Worm (Caenorhabditis elegans) whole organism, dauer: ENCODE data around the gene oac-10.

Experiments used
- unc-62 ChIP-seq: sonication (generic microtip); optimal IDR thresholded peaks from 2 replicates; lab custom pipeline; 2017; ENCODE audit warnings: missing biosample characterization, missing genetic modification reagents, missing genetic modification characterization

Gene oac-10

ce11 chrII:3878330-3878729, 8.6 kb downstream of the oac-10 start, which contains the start of gene srh-250:
Gene srh-250 (plus strand): TSS chrII:3878630.
- no peak for TF ChIP-seq unc-62

DNA sequence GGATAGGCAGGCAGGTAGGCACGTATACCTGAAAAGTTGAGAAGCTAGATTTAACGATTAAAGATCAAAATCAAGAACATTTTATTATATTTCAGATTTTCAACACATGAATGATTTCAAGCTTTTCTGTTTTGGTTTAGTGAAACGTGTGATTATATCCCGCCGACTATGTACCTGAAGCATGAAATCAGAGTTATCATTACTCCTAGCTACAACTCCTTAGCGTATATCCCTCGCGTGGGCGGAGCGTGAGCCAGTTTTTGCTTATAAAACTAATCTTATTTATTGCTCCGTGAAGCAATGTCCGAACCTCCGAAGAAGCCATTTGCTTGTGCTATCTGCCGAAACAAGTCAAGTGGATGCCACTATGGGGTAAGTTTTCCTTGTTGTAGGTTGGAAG, 10.2 kb downstream of the oac-10 start, which contains the start of gene nhr-166:
nhr-166 (plus strand) TSS at position 301 of the 400 bp plus-strand sequence.
- no peak for TF ChIP-seq unc-62

ce11 chrII:3891124-3891523, 21.4 kb downstream of the oac-10 start, which contains the start of gene F53C3.8:
Gene F53C3.8 (plus strand): TSS chrII:3891424.
- TF ChIP-seq unc-62 = no peak

ce11 chrII:3893911-3894310, 24.2 kb downstream of the oac-10 start:
- no peak for TF ChIP-seq unc-62

DNA sequence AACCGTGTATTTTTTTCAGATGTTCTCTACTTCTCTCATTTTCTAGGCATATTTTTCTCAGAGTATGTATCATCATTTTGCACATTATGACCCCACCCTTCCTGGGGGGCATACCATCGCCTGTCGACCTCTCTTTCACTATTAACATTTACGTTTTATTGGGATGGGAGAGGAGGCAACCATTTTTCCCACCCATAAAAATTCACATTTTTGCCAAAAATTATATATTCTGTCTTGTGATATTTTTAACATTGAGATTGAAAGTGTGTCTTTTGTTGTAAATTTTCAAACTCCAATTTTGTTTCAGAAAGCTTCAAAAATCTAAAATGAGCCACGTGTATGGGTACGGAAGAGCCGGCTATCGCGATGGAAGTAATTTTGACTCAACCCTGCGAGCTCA, 25.1 kb downstream of the oac-10 start, which contains the start of gene F53C3.7:
F53C3.7 (plus strand) TSS at position 301 of the 400 bp plus-strand sequence.
- no peak for TF ChIP-seq unc-62

- no peak for TF ChIP-seq unc-62
Observed at ce11 chrII:3896920-3897319, 27.2 kb downstream of the oac-10 start.

ce11 chrII:3897758-3898494, 28.2 kb downstream of the oac-10 start, which contains the start of gene F53C3.6:
Gene F53C3.6 (plus strand): TSS chrII:3898142.
- TF ChIP-seq unc-62 = no peak

DNA sequence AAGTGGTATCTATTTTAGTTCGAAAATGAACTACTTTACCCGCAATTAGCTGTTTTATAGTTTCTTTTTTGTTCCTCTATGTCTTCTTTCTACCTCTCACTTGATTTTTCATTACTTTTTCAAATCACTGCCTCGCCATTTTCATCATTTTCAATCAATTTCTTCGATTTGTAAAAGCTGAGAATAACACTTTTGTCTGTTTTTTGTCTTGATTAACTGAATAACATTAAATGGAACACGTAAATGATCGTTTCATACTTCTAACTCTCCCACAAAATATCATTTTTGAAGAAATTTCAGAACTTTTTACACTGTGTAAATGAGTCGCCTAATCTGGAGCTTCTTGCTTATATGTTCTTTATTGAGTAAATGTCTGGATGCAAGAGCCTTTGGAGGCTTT, 31.4 kb downstream of the oac-10 start, which contains the start of gene F53C3.4:
F53C3.4 (plus strand) TSS at position 301 of the 400 bp plus-strand sequence.
- no peak for TF ChIP-seq unc-62

ce11 chrII:3902798-3903197, 33.1 kb downstream of the oac-10 start, which contains the start of gene F53C3.3:
Gene F53C3.3 (plus strand): TSS chrII:3902856.
- TF ChIP-seq unc-62 = no peak

DNA sequence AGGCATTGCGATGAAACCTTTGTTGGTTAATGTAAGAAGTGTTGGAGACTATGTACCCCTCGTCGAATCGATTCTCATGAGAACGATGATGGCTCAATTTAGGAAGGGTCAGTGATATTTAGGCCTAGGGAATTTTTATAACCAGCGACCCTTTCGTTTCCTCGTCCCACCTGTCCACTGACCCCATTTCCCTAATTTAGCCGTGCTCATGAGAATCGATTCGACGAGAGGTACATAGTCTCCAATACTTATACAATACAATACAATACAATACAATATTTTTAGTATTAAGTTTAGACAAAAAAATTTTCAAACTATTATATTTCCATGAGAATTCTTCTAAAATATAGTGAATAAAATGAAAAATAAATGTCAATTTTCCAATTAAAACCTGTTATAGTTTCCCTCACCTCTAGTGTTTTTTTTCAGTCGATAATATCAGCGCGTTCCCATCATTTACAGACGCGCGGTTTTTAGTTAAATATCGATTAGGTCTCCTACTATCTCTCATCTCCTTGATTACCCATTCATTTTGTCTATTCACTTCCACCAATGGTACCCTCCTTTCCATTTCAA, 37.0 kb downstream of the oac-10 start, which contains the start of the genes F53C3.11 and fbxb-103:
F53C3.11 (minus strand) TSS at position 101 of the 576 bp plus-strand sequence.
fbxb-103 (plus strand) TSS at position 526 of the 576 bp plus-strand sequence.
- no peak for TF ChIP-seq unc-62

ce11 chrII:3908135-3908534, 38.4 kb downstream of the oac-10 start:
- no peak for TF ChIP-seq unc-62

DNA sequence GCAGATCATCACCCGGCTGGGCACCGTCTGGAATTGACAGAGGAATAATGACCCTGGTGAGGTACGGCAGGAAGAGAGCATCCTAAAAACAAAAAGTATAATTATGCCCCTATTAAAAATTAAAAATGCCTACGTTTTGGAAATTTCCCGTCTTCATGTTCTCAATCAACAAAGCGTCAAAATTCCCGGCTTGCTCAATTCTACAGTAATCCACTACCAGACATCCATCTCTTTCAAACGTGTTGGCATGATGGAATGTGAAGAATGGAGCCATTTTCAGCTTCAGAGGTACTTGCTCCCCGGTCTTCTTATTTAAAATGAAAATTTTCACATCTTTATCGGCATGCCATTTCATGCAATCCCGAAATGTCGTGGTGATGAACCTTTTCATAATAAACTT, 39.6 kb downstream of the oac-10 start:
- no peak for TF ChIP-seq unc-62

ce11 chrII:3910737-3911136, 41.0 kb downstream of the oac-10 start, which contains the start of gene bcmo-2:
Gene bcmo-2 (minus strand): TSS chrII:3910837.
- no peak for TF ChIP-seq unc-62

DNA sequence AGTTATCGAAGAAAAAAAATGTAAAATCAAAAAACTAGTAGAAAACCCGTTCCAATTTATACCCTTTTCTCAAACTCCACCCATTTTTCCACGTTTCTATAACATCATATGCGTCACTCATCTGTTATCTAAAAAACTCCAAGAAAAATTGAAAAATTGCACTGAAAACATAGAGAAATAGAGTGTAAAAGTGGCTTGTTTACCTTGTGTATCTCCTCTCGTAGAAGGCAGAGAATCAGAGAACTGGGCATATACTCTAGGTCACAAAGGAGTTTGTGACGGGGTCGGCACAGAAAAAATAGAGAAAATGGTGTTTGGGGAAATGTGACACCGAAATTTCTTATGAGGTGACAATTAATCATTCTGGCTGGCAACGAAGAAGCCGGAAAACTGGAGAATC, 41.6 kb downstream of the oac-10 start:
- no peak for TF ChIP-seq unc-62

- TF ChIP-seq unc-62 = no peak
Observed at ce11 chrII:3911716-3912115, 42.0 kb downstream of the oac-10 start, which contains the start of gene F53C3.1. Gene F53C3.1 (plus strand): TSS chrII:3912016.

- no peak for TF ChIP-seq unc-62
Observed at ce11 chrII:3913673-3914072, 44.0 kb downstream of the oac-10 start.

DNA sequence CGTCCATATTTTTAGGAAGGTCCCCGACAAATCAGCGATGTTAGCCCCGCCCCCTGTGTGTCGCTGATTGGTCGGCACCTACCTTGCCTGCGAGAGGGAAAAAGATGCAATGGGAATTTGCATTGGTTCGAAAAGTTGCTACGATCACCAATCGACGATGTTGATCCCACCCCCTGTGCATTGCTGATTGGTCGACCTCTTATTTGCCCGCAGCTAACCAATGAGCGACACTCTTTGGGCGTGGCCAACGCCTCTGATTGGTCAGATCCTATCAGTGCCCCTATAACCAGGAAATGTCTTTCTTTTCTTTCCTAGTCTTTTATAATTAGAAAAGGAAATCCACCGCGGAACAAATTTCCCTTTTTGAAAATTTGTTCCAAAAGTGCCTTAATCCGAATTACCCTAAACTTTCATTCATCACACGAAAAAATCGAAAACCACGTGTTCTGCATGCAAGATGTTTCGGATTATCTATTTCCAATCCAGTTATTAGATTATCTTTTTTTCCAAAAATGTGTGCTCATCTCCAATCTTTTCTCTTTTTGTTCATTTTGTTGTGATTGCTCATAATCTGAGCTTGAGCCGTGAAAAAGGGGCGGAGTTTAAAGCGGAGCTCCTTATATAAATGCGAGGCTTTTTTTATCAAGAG, 48.4 kb downstream of the oac-10 start:
- no peak for TF ChIP-seq unc-62
